Fruit fly (Drosophila melanogaster) Kc167 (cell line): ENCODE measurements around the gene SmE.

Experiments
- Sin3A ChIP-seq: fragments of >200 bp; optimal IDR thresholded peaks from 2 replicates; lab custom pipeline; 2018; ENCODE audit warnings: missing external identifiers
- h ChIP-seq: fragments of >200 bp; optimal IDR thresholded peaks from 3 replicates; lab custom pipeline; 2018; ENCODE audit warnings: missing external identifiers
- psq ChIP-seq: fragments of >200 bp; optimal IDR thresholded peaks from 2 replicates; lab custom pipeline; 2017; ENCODE audit warnings: missing external identifiers
- ttk ChIP-seq: sonication (Bioruptor generic); optimal IDR thresholded peaks from 2 replicates; lab custom pipeline; 2017; ENCODE audit warnings: missing external identifiers

DNA sequence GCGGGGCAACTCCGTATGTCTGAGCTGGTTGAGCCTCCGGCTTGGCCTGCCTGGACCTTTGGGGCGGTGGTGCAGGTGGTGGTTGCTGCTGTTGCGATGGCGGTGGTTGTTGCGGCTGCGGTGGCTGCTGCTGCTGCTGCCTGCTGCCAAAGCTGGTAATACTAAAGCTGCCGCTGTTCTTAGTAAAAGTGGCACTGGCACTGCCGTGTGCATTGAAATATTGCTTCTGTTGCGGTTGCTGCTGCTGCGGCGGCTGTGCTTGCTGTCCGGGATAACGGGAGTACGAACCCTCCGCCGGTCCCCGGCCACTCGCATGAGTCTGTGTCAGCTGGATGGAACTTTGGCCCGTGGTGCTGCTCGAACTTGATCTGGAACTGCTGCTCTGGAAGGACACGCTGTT is 6.9 kb downstream of the SmE start:
- TF ChIP-seq psq = no peak
- TF ChIP-seq h = no peak
- no peak for TF ChIP-seq ttk
- no peak for TF ChIP-seq Sin3A (lab: Kevin White, UChicago)
